Fruit fly (Drosophila melanogaster): ENCODE data around the gene ND-51.

Gene ND-51

dm6 chr2L:6065823-6066222 is 3.3 kb upstream of the ND-51 start, which contains the start of the genes Fbw5 and CG9147 (continued):
- TF ChIP-seq Camta (GFP tag; optimal IDR thresholded peaks at IDR 0.05) (peak; percentile 100), CG6683 (GFP tag; optimal IDR thresholded peaks at IDR 0.05) (peak; percentile 96), da (GFP tag; optimal IDR thresholded peaks at IDR 0.05) (peak; percentile 99), en (GFP tag; optimal IDR thresholded peaks at IDR 0.05) (peak; percentile 99), CG1602 (GFP tag; optimal IDR thresholded peaks at IDR 0.05) (peak; percentile 100), dati (GFP tag; IDR thresholded peaks at IDR 0.05) (peak; percentile 98), chinmo (GFP tag; IDR thresholded peaks at IDR 0.05; ENCODE audit: partially characterized antibody) (0 out of 4 replicates have a peak, but pooled peaks have one; percentile 11), Six4 (GFP tag; optimal IDR thresholded peaks at IDR 0.05) (peak; percentile 99), Drgx (GFP tag; IDR thresholded peaks at IDR 0.05) (peak; percentile 99), CG15269 (tag; optimal IDR thresholded peaks at IDR 0.05) (peak; percentile 100), toy (GFP tag; IDR thresholded peaks at IDR 0.05) (peak; percentile 97), CG5180 (GFP tag; optimal IDR thresholded peaks at IDR 0.05) (peak; percentile 90), CG12942 (GFP tag; optimal IDR thresholded peaks at IDR 0.05) (peak; percentile 100), nerfin-1 (tag; optimal IDR thresholded peaks at IDR 0.05) (peak; percentile 97), Trl (optimal IDR thresholded peaks at IDR 0.05) (no peak), Trl (GFP tag; optimal IDR thresholded peaks at IDR 0.05) (peak; percentile 100), CG31365 (tag; optimal IDR thresholded peaks at IDR 0.05) (peak; percentile 92), CG18262 (tag; optimal IDR thresholded peaks at IDR 0.05) (peak; percentile 99), dmrt99B (tag; optimal IDR thresholded peaks at IDR 0.05) (peak; percentile 100), ash1 (GFP tag; optimal IDR thresholded peaks at IDR 0.05) (peak; percentile 97), Ravus (GFP tag; IDR thresholded peaks at IDR 0.05) (peak; percentile 99), CG32767 (GFP tag; IDR thresholded peaks at IDR 0.05) (peak; percentile 100), Hey (tag; optimal IDR thresholded peaks at IDR 0.05) (peak; percentile 97), fru (optimal IDR thresholded peaks at IDR 0.05) (no peak), ham (GFP tag; IDR thresholded peaks at IDR 0.05) (peak; percentile 99), CG10267 (tag; optimal IDR thresholded peaks at IDR 0.05) (peak; percentile 98), CG11723 (GFP tag; optimal IDR thresholded peaks at IDR 0.05) (peak; percentile 99), CG1233 (GFP tag; optimal IDR thresholded peaks at IDR 0.05) (peak; percentile 99), HmgD (GFP tag; optimal IDR thresholded peaks at IDR 0.05) (peak; percentile 99), inv (GFP tag; IDR thresholded peaks at IDR 0.05; ENCODE audit: partially characterized antibody) (peak; percentile 18; the same call in 1 of the 2 replicates), CG12219 (GFP tag; optimal IDR thresholded peaks at IDR 0.05) (peak; percentile 100), peb (GFP tag; IDR thresholded peaks at IDR 0.05) (peak; percentile 99), CG3726 (GFP tag; IDR thresholded peaks at IDR 0.05) (peak; percentile 99), Mad (GFP tag; optimal IDR thresholded peaks at IDR 0.05) (peak; percentile 99), CG1529 (GFP tag; optimal IDR thresholded peaks at IDR 0.05) (peak; percentile 99), CG6272 (GFP tag; IDR thresholded peaks at IDR 0.05) (peak; percentile 99), E2f1 (GFP tag; IDR thresholded peaks at IDR 0.05) (peak; percentile 99), Fer3 (tag; optimal IDR thresholded peaks at IDR 0.05) (peak; percentile 99), H15 (GFP tag; IDR thresholded peaks at IDR 0.05) (peak; percentile 99), CTCF (GFP tag; optimal IDR thresholded peaks at IDR 0.05) (peak; percentile 68), TFAM (GFP tag; optimal IDR thresholded peaks at IDR 0.05) (peak; percentile 93), tgo (GFP tag; IDR thresholded peaks at IDR 0.05) (peak; percentile 100), CG1832 (GFP tag; optimal IDR thresholded peaks at IDR 0.05) (no peak), Myb (GFP tag; optimal IDR thresholded peaks at IDR 0.05) (peak; percentile 95), ind (GFP tag; optimal IDR thresholded peaks at IDR 0.05) (peak; percentile 99), CG7786 (GFP tag; optimal IDR thresholded peaks at IDR 0.05) (peak; percentile 99), sens-2 (GFP tag; IDR thresholded peaks at IDR 0.05) (peak; percentile 99), CG4328 (GFP tag; optimal IDR thresholded peaks at IDR 0.05) (peak; percentile 83), CG11695 (GFP tag; IDR thresholded peaks at IDR 0.05) (peak; percentile 100), Asciz (GFP tag; optimal IDR thresholded peaks at IDR 0.05) (peak; percentile 99), CG2678 (tag; optimal IDR thresholded peaks at IDR 0.05) (peak; percentile 100), Lim3 (GFP tag; IDR thresholded peaks at IDR 0.05) (peak; percentile 98), ara (GFP tag; IDR thresholded peaks at IDR 0.05) (peak; percentile 100)
